Fruit fly (Drosophila melanogaster): Measurements from ENCODE around the gene CG13058.
A peak's percentile ranks its signal among the peaks of the same experiment; 100 is the strongest.

Gene CG13058

dm6 chr3L:16328207-16328891 is at the start of gene CG13058:
Gene CG13058, plus strand, starts transcription at chr3L:16328841.
- TF ChIP-seq CG8301 (tag; optimal IDR thresholded peaks at IDR 0.05) (peak; percentile 66), D1 (tag; optimal IDR thresholded peaks at IDR 0.05) (no peak), CG8159 (tag; optimal IDR thresholded peaks at IDR 0.05) (peak; percentile 70), CG4496 (GFP tag; IDR thresholded peaks at IDR 0.05) (peak; percentile 22; the same call in 1 of the 3 replicates), EcR (GFP tag; optimal IDR thresholded peaks at IDR 0.05) (peak; percentile 1), CG12605 (GFP tag; IDR thresholded peaks at IDR 0.05) (no peak), Ets98B (GFP tag; IDR thresholded peaks at IDR 0.05) (peak; percentile 23), CG13204 (GFP tag; optimal IDR thresholded peaks at IDR 0.05) (no peak), gl (tag; optimal IDR thresholded peaks at IDR 0.05) (no peak), CG10348 (GFP tag; IDR thresholded peaks at IDR 0.05) (peak; percentile 81), Pif1B (GFP tag; optimal IDR thresholded peaks at IDR 0.05) (no peak), CG9948 (tag; optimal IDR thresholded peaks at IDR 0.05) (peak; percentile 55), Snoo (tag; optimal IDR thresholded peaks at IDR 0.05) (no peak), Pif1A (GFP tag; optimal IDR thresholded peaks at IDR 0.05) (peak; percentile 7), fd96Ca (GFP tag; IDR thresholded peaks at IDR 0.05) (0 out of 3 replicates have a peak, but pooled peaks have one; percentile 20), CG34367 (tag; optimal IDR thresholded peaks at IDR 0.05) (peak; percentile 65), CG14655 (GFP tag; optimal IDR thresholded peaks at IDR 0.05) (peak; percentile 68), CG17806 (tag; optimal IDR thresholded peaks at IDR 0.05) (peak; percentile 38), CG15710 (tag; optimal IDR thresholded peaks at IDR 0.05) (peak; percentile 69), CG32121 (GFP tag; IDR thresholded peaks at IDR 0.05) (peak; percentile 63), rn (GFP tag; IDR thresholded peaks at IDR 0.05) (no peak)

- no peak for TF ChIP-seq CG32121 (GFP tag; IDR thresholded peaks at IDR 0.05)
- no peak for TF ChIP-seq CG9948 (tag; optimal IDR thresholded peaks at IDR 0.05)
- no peak for TF ChIP-seq CG12605 (GFP tag; IDR thresholded peaks at IDR 0.05)
- no peak for TF ChIP-seq Ets98B (GFP tag; IDR thresholded peaks at IDR 0.05)
- TF ChIP-seq CG8301 (tag; optimal IDR thresholded peaks at IDR 0.05) = no peak
- no peak for TF ChIP-seq CG4496 (GFP tag; IDR thresholded peaks at IDR 0.05)
- TF ChIP-seq D1 (tag; optimal IDR thresholded peaks at IDR 0.05) = no peak
- no peak for TF ChIP-seq CG17806 (tag; optimal IDR thresholded peaks at IDR 0.05)
- no peak for TF ChIP-seq CG15710 (tag; optimal IDR thresholded peaks at IDR 0.05)
- no peak for TF ChIP-seq Pif1B (GFP tag; optimal IDR thresholded peaks at IDR 0.05)
- no peak for TF ChIP-seq Pif1A (GFP tag; optimal IDR thresholded peaks at IDR 0.05)
- no peak for TF ChIP-seq CG13204 (GFP tag; optimal IDR thresholded peaks at IDR 0.05)
- no peak for TF ChIP-seq EcR (GFP tag; optimal IDR thresholded peaks at IDR 0.05)
- TF ChIP-seq CG14655 (GFP tag; optimal IDR thresholded peaks at IDR 0.05) = no peak
- no peak for TF ChIP-seq gl (tag; optimal IDR thresholded peaks at IDR 0.05)
- no peak for TF ChIP-seq rn (GFP tag; IDR thresholded peaks at IDR 0.05)
- TF ChIP-seq fd96Ca (GFP tag; IDR thresholded peaks at IDR 0.05) = no peak
- TF ChIP-seq CG10348 (GFP tag; IDR thresholded peaks at IDR 0.05) = no peak
- TF ChIP-seq Snoo (tag; optimal IDR thresholded peaks at IDR 0.05) = no peak
Observed at dm6 chr3L:16279171-16279570, 49.5 kb upstream of the CG13058 start, which contains the start of gene CG13050. Gene CG13050, minus strand, starts transcription at chr3L:16279271.

- TF ChIP-seq EcR (GFP tag; optimal IDR thresholded peaks at IDR 0.05) = peak; percentile 96
- TF ChIP-seq CG17806 (tag; optimal IDR thresholded peaks at IDR 0.05) = no peak
- no peak for TF ChIP-seq Pif1B (GFP tag; optimal IDR thresholded peaks at IDR 0.05)
- no peak for TF ChIP-seq D1 (tag; optimal IDR thresholded peaks at IDR 0.05)
- no peak for TF ChIP-seq CG34367 (tag; optimal IDR thresholded peaks at IDR 0.05)
Observed at dm6 chr3L:16279987-16280454, 48.6 kb upstream of the CG13058 start, which contains the start of gene CG13064. Gene CG13064, plus strand, starts transcription at chr3L:16280404.

dm6 chr3L:16281880-16282556 is 46.6 kb upstream of the CG13058 start, which contains the start of gene CG13049:
Gene CG13049, minus strand, starts transcription at chr3L:16281930.
- TF ChIP-seq CG10348 (GFP tag; IDR thresholded peaks at IDR 0.05) (no peak), Snoo (tag; optimal IDR thresholded peaks at IDR 0.05) (no peak), Pif1A (GFP tag; optimal IDR thresholded peaks at IDR 0.05) (no peak), CG14655 (GFP tag; optimal IDR thresholded peaks at IDR 0.05) (no peak), rn (GFP tag; IDR thresholded peaks at IDR 0.05) (no peak), CG17806 (tag; optimal IDR thresholded peaks at IDR 0.05) (no peak), fd96Ca (GFP tag; IDR thresholded peaks at IDR 0.05) (no peak), gl (tag; optimal IDR thresholded peaks at IDR 0.05) (no peak), CG12605 (GFP tag; IDR thresholded peaks at IDR 0.05) (no peak), CG8159 (tag; optimal IDR thresholded peaks at IDR 0.05) (no peak)

dm6 chr3L:16283821-16284220 is 44.8 kb upstream of the CG13058 start, which contains the start of gene CG13048:
Gene CG13048, minus strand, starts transcription at chr3L:16283921.
- TF ChIP-seq rn (GFP tag; IDR thresholded peaks at IDR 0.05) = no peak
- TF ChIP-seq CG34367 (tag; optimal IDR thresholded peaks at IDR 0.05) = no peak
- 0 out of 2 replicates have a peak, but pooled peaks have one; percentile 16 for TF ChIP-seq CG10348 (GFP tag; IDR thresholded peaks at IDR 0.05)
